Worm (Caenorhabditis elegans) whole organism, early embryonic: ENCODE measurements around the gene mocs-1.

Experiments used
- B0310.2 ChIP-seq: sonication (generic microtip); optimal IDR thresholded peaks from 2 replicates; lab custom pipeline; 2016; ENCODE audit warnings: mild to moderate bottlenecking, missing genetic modification characterization, missing compliant biosample characterization
- ama-1 ChIP-seq: fragments of 150-350 bp; optimal IDR thresholded peaks from 2 replicates; lab custom pipeline; 2014
- ceh-13 ChIP-seq: fragments of 200-800 bp; sonication (Bioruptor generic); optimal IDR thresholded peaks from 2 replicates; lab custom pipeline; 2018; ENCODE audit warnings: mild to moderate bottlenecking, missing genetic modification characterization, missing compliant biosample characterization
- ceh-36 ChIP-seq: sonication (generic microtip); optimal IDR thresholded peaks from 2 replicates; lab custom pipeline; 2016; ENCODE audit warnings: missing genetic modification characterization, inconsistent platforms, missing compliant biosample characterization
- ets-7 ChIP-seq: sonication (generic microtip); optimal IDR thresholded peaks from 2 replicates; lab custom pipeline; 2016; ENCODE audit warnings: missing genotype, missing genetic modification characterization, missing compliant biosample characterization
- flt-1 ChIP-seq: fragments of 200-800 bp; sonication (Bioruptor generic); IDR thresholded peaks from 2 replicates; pipeline ENCODE4 v1.3.6; 2022; ENCODE audit warnings: missing genetic modification characterization, missing compliant biosample characterization
- hnd-1 ChIP-seq: sonication (generic microtip); optimal IDR thresholded peaks from 2 replicates; lab custom pipeline; 2016; ENCODE audit warnings: missing genetic modification characterization, missing compliant biosample characterization
- scrt-1 ChIP-seq: fragments of 200-800 bp; sonication (Bioruptor generic); IDR thresholded peaks from 2 replicates; pipeline ENCODE4 v1.3.6; 2022; ENCODE audit warnings: missing genetic modification characterization, missing compliant biosample characterization
- sea-1 ChIP-seq: fragments of 200-800 bp; sonication (Bioruptor generic); conservative IDR thresholded peaks from 2 replicates; pipeline ENCODE4 v1.3.6; 2022; ENCODE audit warnings: missing genetic modification characterization, missing compliant biosample characterization
- tbx-11 ChIP-seq: fragments of 200-800 bp; sonication (Bioruptor generic); IDR thresholded peaks from 2 replicates; pipeline ENCODE4 v1.3.6; 2022; ENCODE audit warnings: missing genetic modification characterization, missing compliant biosample characterization
- tra-4 ChIP-seq: sonication (generic microtip); optimal IDR thresholded peaks from 2 replicates; lab custom pipeline; 2017; ENCODE audit warnings: missing genetic modification characterization, missing compliant biosample characterization

ce11 chrX:15446292-15446794 lies 5.7 kb upstream of the mocs-1 start, which contains the start of gene R03A10.5:
- TF ChIP-seq hnd-1 (tag; lab: Kevin White, UChicago) (no peak), ceh-36 (tag; lab: Kevin White, UChicago) (no peak), sea-1 (GFP tag; lab: Robert Waterston, UW) (no peak), tra-4 (tag; lab: Kevin White, UChicago) (no peak), flt-1 (GFP tag; lab: Robert Waterston, UW) (no peak), scrt-1 (GFP tag; lab: Robert Waterston, UW) (no peak), B0310.2 (tag; lab: Kevin White, UChicago) (no peak), ama-1 (no peak), tbx-11 (GFP tag; lab: Robert Waterston, UW) (no peak), ceh-13 (GFP tag; lab: Kevin White, UChicago) (no peak), ets-7 (tag; lab: Kevin White, UChicago) (no peak)
